Worm (Caenorhabditis elegans) whole organism, L2 larva: ENCODE results near the gene F40G12.6.
"Not testable (repeated sequence)": the region's sequence is repeated elsewhere in the genome, so short reads cannot be mapped to it uniquely, and the experiment has no call there.

Source experiments
- C34F6.9 ChIP-seq: fragments of 150-350 bp; optimal IDR thresholded peaks from 2 replicates; lab custom pipeline; 2014; ENCODE audit warnings: missing biosample characterization, missing genetic modification characterization
- ZK546.5 ChIP-seq: sonication (generic microtip); optimal IDR thresholded peaks from 2 replicates; lab custom pipeline; 2017; ENCODE audit warnings: missing biosample characterization, missing genetic modification characterization
- alr-1 ChIP-seq: fragments of 150-350 bp; optimal IDR thresholded peaks from 2 replicates; lab custom pipeline; 2014; ENCODE audit warnings: missing biosample characterization, missing genetic modification characterization
- blmp-1 ChIP-seq: sonication (generic microtip); optimal IDR thresholded peaks from 2 replicates; lab custom pipeline; 2017; ENCODE audit warnings: missing genetic modification characterization, mild to moderate bottlenecking, missing compliant biosample characterization, antibody characterized with exemption, moderate library complexity; ENCODE audit not compliant: insufficient read depth
- ceh-16 ChIP-seq: fragments of 150-350 bp; optimal IDR thresholded peaks from 2 replicates; lab custom pipeline; 2014; ENCODE audit warnings: missing biosample characterization, missing genetic modification characterization
- crh-2 ChIP-seq: sonication (generic microtip); optimal IDR thresholded peaks from 2 replicates; lab custom pipeline; 2017; ENCODE audit warnings: missing biosample characterization, missing genetic modification characterization
- dmd-4 ChIP-seq: sonication (generic microtip); optimal IDR thresholded peaks from 2 replicates; lab custom pipeline; 2017; ENCODE audit warnings: missing biosample characterization, missing genetic modification characterization
- egl-27 ChIP-seq: sonication (generic microtip); optimal IDR thresholded peaks from 3 replicates; lab custom pipeline; 2017; ENCODE audit warnings: missing biosample characterization, missing genetic modification reagents, missing genetic modification characterization
- elt-1 ChIP-seq: fragments of 150-350 bp; optimal IDR thresholded peaks from 2 replicates; lab custom pipeline; 2014; ENCODE audit warnings: missing biosample characterization, missing genetic modification characterization
- elt-3 ChIP-seq: sonication (generic microtip); optimal IDR thresholded peaks from 2 replicates; lab custom pipeline; 2017; ENCODE audit warnings: missing biosample characterization, missing genetic modification characterization
- fos-1 ChIP-seq: fragments of 150-350 bp; optimal IDR thresholded peaks from 2 replicates; lab custom pipeline; 2014; ENCODE audit warnings: missing biosample characterization, missing genetic modification characterization
- lin-11 ChIP-seq: fragments of 150-350 bp; sonication (generic microtip); optimal IDR thresholded peaks from 2 replicates; lab custom pipeline; 2014; ENCODE audit warnings: missing biosample characterization, missing genetic modification characterization, inconsistent platforms, mixed read lengths
- lsy-2 ChIP-seq, 2 experiments: fragments of 150-350 bp in 1 of 2; sonication (generic microtip) in 1 of 2; optimal IDR thresholded peaks; 2 replicates each; lab custom pipeline; 2014 to 2017; ENCODE audit warnings: missing biosample characterization in 2 of 2, missing genetic modification characterization in 2 of 2
- mab-5 ChIP-seq: fragments of 150-350 bp; optimal IDR thresholded peaks from 2 replicates; lab custom pipeline; 2014; ENCODE audit warnings: missing biosample characterization, missing genetic modification characterization
- mdl-1 ChIP-seq, 2 experiments: fragments of 150-350 bp in 1 of 2; sonication (generic microtip) in 1 of 2; optimal IDR thresholded peaks; 2 replicates each; lab custom pipeline; 2017; ENCODE audit warnings: missing biosample characterization in 2 of 2, missing genetic modification characterization in 2 of 2
- nhr-12 ChIP-seq: fragments of 150-350 bp; optimal IDR thresholded peaks from 2 replicates; lab custom pipeline; 2014; ENCODE audit warnings: missing biosample characterization, missing genetic modification characterization
- nhr-129 ChIP-seq: fragments of 150-350 bp; optimal IDR thresholded peaks from 2 replicates; lab custom pipeline; 2014; ENCODE audit warnings: missing biosample characterization, missing genetic modification characterization
- nhr-21 ChIP-seq: fragments of 150-350 bp; optimal IDR thresholded peaks from 2 replicates; lab custom pipeline; 2014; ENCODE audit warnings: missing biosample characterization, missing genetic modification characterization
- nhr-23 ChIP-seq: fragments of 150-350 bp; optimal IDR thresholded peaks from 2 replicates; lab custom pipeline; 2014; ENCODE audit warnings: missing biosample characterization, missing genetic modification reagents, missing genetic modification characterization
- nhr-237 ChIP-seq: fragments of 150-350 bp; optimal IDR thresholded peaks from 2 replicates; lab custom pipeline; 2014; ENCODE audit warnings: missing biosample characterization, missing genetic modification characterization
- nhr-6 ChIP-seq: fragments of 150-350 bp; optimal IDR thresholded peaks from 2 replicates; lab custom pipeline; 2014; ENCODE audit warnings: missing biosample characterization, missing genetic modification characterization
- nhr-77 ChIP-seq: fragments of 150-350 bp; optimal IDR thresholded peaks from 2 replicates; lab custom pipeline; 2014; ENCODE audit warnings: missing biosample characterization, missing genetic modification characterization
- peb-1 ChIP-seq: fragments of 150-350 bp; optimal IDR thresholded peaks from 2 replicates; lab custom pipeline; 2014; ENCODE audit warnings: missing biosample characterization, missing genetic modification characterization
- sem-4 ChIP-seq: fragments of 150-350 bp; optimal IDR thresholded peaks from 2 replicates; lab custom pipeline; 2014; ENCODE audit warnings: missing biosample characterization, missing genetic modification reagents, missing genetic modification characterization
- sma-3 ChIP-seq: sonication (generic microtip); optimal IDR thresholded peaks from 2 replicates; lab custom pipeline; 2016; ENCODE audit warnings: missing genetic modification reagents, missing genetic modification characterization, missing compliant biosample characterization
- snpc-4 ChIP-seq: fragments of 150-350 bp; optimal IDR thresholded peaks from 2 replicates; lab custom pipeline; 2014; ENCODE audit warnings: missing biosample characterization, missing genetic modification characterization
- unc-55 ChIP-seq: fragments of 150-350 bp; sonication (generic microtip); optimal IDR thresholded peaks from 3 replicates; lab custom pipeline; 2014; ENCODE audit warnings: missing biosample characterization, missing genetic modification reagents, missing genetic modification characterization
- zag-1 ChIP-seq: fragments of 150-350 bp; optimal IDR thresholded peaks from 2 replicates; lab custom pipeline; 2014; ENCODE audit warnings: missing biosample characterization, missing genetic modification characterization
- ztf-1 ChIP-seq: fragments of 200-800 bp; sonication (Bioruptor generic); conservative IDR thresholded peaks from 2 replicates; pipeline ENCODE4 v1.3.6; 2022; ENCODE audit warnings: missing genetic modification characterization, missing compliant biosample characterization
- ztf-11 ChIP-seq: sonication (generic microtip); optimal IDR thresholded peaks from 2 replicates; lab custom pipeline; 2017; ENCODE audit warnings: missing biosample characterization, missing genetic modification characterization

The F40G12.6 gene

ce11 chrV:14289363-14289762, 16.4 kb upstream of the F40G12.6 start, which contains the start of gene F14D7.1:
F14D7.1 (minus strand) TSS chrV:14289463.
- TF ChIP-seq mab-5 (tag; lab: Kevin White, UChicago), result no peak
- no peak for TF ChIP-seq elt-1 (tag; lab: Kevin White, UChicago)
- no peak for TF ChIP-seq nhr-23
- TF ChIP-seq ztf-11, result no peak
- TF ChIP-seq unc-55 (GFP tag; lab: Kevin White, UChicago), result no peak
- TF ChIP-seq crh-2, result no peak

- no peak for TF ChIP-seq C34F6.9 (tag; lab: Kevin White, UChicago)
- TF ChIP-seq snpc-4 (tag; lab: Kevin White, UChicago), result no peak
- no peak for TF ChIP-seq nhr-21
- no peak for TF ChIP-seq nhr-237 (tag; lab: Kevin White, UChicago)
- TF ChIP-seq nhr-12 (tag; lab: Kevin White, UChicago), result no peak
- TF ChIP-seq elt-3, result no peak
- no peak for TF ChIP-seq sma-3
- TF ChIP-seq elt-1 (tag; lab: Kevin White, UChicago), result no peak
- TF ChIP-seq ceh-16 (tag; lab: Kevin White, UChicago), result no peak
- TF ChIP-seq zag-1 (tag; lab: Kevin White, UChicago), result no peak
- TF ChIP-seq sem-4, result no peak
- no peak for TF ChIP-seq dmd-4 (tag; lab: Kevin White, UChicago)
- TF ChIP-seq fos-1 (tag; lab: Kevin White, UChicago), result no peak
- no peak for TF ChIP-seq alr-1
- TF ChIP-seq nhr-129 (tag; lab: Kevin White, UChicago), result no peak
Measured at ce11 chrV:14285803-14286202, 12.9 kb upstream of the F40G12.6 start, which contains the start of gene F40G12.11. F40G12.11 (plus strand) TSS chrV:14286171.

DNA sequence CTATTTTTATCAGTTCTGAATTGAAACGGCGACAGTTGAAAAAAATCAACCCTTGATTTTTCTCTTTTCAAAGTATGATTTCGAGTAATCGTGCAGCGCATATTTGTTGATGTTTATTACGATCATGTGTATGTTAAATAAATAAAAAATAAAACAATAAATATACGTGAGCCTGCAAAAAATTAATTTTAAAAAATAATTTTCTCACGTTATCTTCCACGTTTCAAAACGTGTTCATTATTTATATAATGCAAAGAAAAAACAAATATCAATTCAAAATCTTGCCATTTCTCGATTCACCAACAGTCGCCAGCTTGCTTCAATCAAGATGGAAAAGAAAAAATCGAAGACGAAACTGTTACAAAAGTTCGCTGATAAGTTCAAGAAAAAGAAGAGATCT, 10.3 kb upstream of the F40G12.6 start, which contains the start of gene F40G12.10:
F40G12.10 (plus strand) TSS at position 301 of the 400 bp plus-strand sequence.
- TF ChIP-seq nhr-6 (tag; lab: Kevin White, UChicago) (no peak), lsy-2 (tag; optimal IDR thresholded peaks at IDR 0.05; lab: Kevin White, UChicago) (no peak), nhr-129 (tag; lab: Kevin White, UChicago) (no peak), ZK546.5 (tag; lab: Kevin White, UChicago) (no peak), lin-11 (tag; lab: Kevin White, UChicago) (no peak), peb-1 (tag; lab: Kevin White, UChicago) (no peak), nhr-77 (tag; lab: Kevin White, UChicago) (no peak)

DNA sequence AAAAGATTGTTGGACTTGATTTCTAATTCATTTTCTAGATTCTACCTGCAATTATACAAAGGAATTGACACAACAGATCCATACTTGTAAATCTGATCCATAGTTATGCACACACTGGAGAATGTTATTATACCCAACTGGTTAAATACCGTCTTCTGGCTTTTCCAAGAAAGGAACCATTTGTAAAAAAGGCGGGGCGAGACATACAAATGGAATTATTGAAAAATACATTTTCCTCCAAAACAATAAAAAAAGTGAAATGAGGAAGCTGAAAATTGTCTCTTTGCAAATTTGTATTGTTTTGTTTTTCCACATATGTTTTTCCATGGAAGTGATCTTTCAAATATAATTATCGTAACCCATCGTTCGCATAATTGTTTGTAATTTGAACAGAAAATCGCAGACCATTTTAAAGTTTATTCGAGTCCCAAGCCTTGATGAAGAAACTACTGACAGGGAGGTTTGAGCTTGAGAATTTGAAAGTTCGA, 9.3 kb upstream of the F40G12.6 start, which contains the start of the genes srt-74 and F40G12.9:
srt-74 (minus strand) TSS at position 101 of the 488 bp plus-strand sequence.
F40G12.9 (plus strand) TSS at position 438 of the 488 bp plus-strand sequence.
- no peak for TF ChIP-seq elt-3
- TF ChIP-seq nhr-21, result no peak
- TF ChIP-seq egl-27 (tag; lab: Kevin White, UChicago), result no peak

DNA sequence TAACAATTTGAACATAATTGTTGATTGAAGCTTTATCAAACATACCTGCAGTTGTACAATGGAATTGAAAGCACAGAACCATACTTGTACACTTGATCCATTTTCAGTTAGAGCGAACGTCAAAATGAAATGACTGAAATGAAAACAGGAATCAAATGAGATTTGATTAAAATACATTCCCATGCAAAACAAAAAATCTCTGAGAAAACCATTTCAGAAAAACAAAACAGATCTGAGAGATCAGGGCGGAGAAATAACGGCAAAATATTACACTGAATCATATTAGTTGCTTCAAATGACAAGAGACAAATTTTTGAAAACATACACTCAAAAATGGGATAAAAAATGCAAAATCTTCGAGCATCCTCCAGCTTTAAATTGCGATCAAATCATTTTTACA, 6.9 kb upstream of the F40G12.6 start, which contains the start of gene srt-33:
srt-33 (minus strand) TSS at position 101 of the 400 bp plus-strand sequence.
- TF ChIP-seq unc-55 (GFP tag; lab: Kevin White, UChicago) (no peak), peb-1 (tag; lab: Kevin White, UChicago) (no peak), ztf-1 (GFP tag; lab: Robert Waterston, UW) (no peak), C34F6.9 (tag; lab: Kevin White, UChicago) (no peak), elt-1 (tag; lab: Kevin White, UChicago) (no peak), blmp-1 (tag; lab: Kevin White, UChicago) (no peak), sem-4 (no peak), nhr-6 (tag; lab: Kevin White, UChicago) (no peak), alr-1 (no peak)

DNA sequence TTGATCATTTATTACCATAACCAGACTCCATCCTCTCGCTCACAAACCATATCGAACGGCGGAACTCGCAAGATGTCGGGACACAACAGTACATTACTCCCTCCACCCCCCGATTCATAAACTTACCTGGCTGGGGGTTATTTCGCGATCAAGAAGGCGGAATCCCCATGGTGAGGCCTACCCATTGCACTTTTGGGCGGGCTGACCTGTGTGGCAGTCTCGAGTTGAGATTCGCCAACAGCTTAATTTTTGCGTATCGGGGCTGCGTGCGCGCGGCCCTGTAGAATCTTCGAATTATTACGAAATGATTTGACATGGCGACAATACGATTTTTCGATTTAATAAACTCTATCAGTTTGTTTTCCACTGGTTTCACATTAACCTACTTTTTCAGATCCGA, 4.5 kb upstream of the F40G12.6 start:
- TF ChIP-seq snpc-4 (tag; lab: Kevin White, UChicago), result peak; percentile 38

- not testable (repeated sequence) for TF ChIP-seq C34F6.9 (tag; lab: Kevin White, UChicago); ceh-16 (tag; lab: Kevin White, UChicago); mdl-1 (tag; optimal IDR thresholded peaks at IDR 0.05; lab: Kevin White, UChicago)
Measured at ce11 chrV:14274268-14274667, 1.3 kb upstream of the F40G12.6 start, which contains the start of gene F40G12.7. F40G12.7 (plus strand) TSS chrV:14274568.
